Fruit fly (Drosophila melanogaster) whole organism, prepupa: ENCODE data around the gene Dip-B.

Experiments used
- CG10631 ChIP-seq: fragments of 200-800 bp; sonication (Bioruptor generic); optimal IDR thresholded peaks from 2 replicates; lab custom pipeline; 2016; ENCODE audit warnings: missing biosample characterization, missing genetic modification characterization
- CG32006 ChIP-seq: fragments of 200-800 bp; sonication (Bioruptor generic); optimal IDR thresholded peaks from 3 replicates; lab custom pipeline; 2017; ENCODE audit warnings: missing biosample characterization, mild to moderate bottlenecking, missing genetic modification characterization
- CG4318 ChIP-seq: fragments of 200-800 bp; sonication (Bioruptor generic); optimal IDR thresholded peaks from 3 replicates; lab custom pipeline; 2017; ENCODE audit warnings: missing biosample characterization, mild to moderate bottlenecking, missing genetic modification characterization
- CG6163 ChIP-seq: fragments of 200-800 bp; sonication (Bioruptor generic); IDR thresholded peaks from 3 replicates; pipeline ENCODE4 v1.3.6; 2022; ENCODE audit warnings: missing biosample characterization, missing genetic modification characterization
- CG7368 ChIP-seq: fragments of 200-800 bp; sonication (Bioruptor generic); optimal IDR thresholded peaks from 3 replicates; lab custom pipeline; 2016; ENCODE audit warnings: missing biosample characterization, missing genetic modification characterization
- CG8319 ChIP-seq: fragments of 200-800 bp; sonication (Bioruptor generic); optimal IDR thresholded peaks from 3 replicates; lab custom pipeline; 2016; ENCODE audit warnings: missing biosample characterization, missing genetic modification characterization
- Eip93F ChIP-seq: fragments of 200-800 bp; sonication (Bioruptor generic); optimal IDR thresholded peaks from 2 replicates; lab custom pipeline; 2016; ENCODE audit warnings: missing biosample characterization, mild to moderate bottlenecking, missing genetic modification characterization
- Ets21C ChIP-seq: fragments of 200-800 bp; sonication (Bioruptor generic); optimal IDR thresholded peaks from 3 replicates; lab custom pipeline; 2016; ENCODE audit warnings: missing biosample characterization, missing genetic modification characterization
- Gug ChIP-seq: fragments of 200-800 bp; sonication (Bioruptor generic); IDR thresholded peaks from 2 replicates; pipeline ENCODE4 v1.3.6; 2022; ENCODE audit warnings: missing biosample characterization, missing genetic modification characterization
- Hr38 ChIP-seq: sonication (Bioruptor generic); optimal IDR thresholded peaks from 2 replicates; lab custom pipeline; 2016; ENCODE audit warnings: missing biosample characterization, missing genetic modification characterization
- Hr4 ChIP-seq: fragments of 200-800 bp; sonication (Bioruptor generic); optimal IDR thresholded peaks from 3 replicates; lab custom pipeline; 2016; ENCODE audit warnings: missing biosample characterization, missing genetic modification characterization
- Sox14 ChIP-seq: fragments of 200-800 bp; sonication (Bioruptor generic); optimal IDR thresholded peaks from 3 replicates; lab custom pipeline; 2016; ENCODE audit warnings: missing biosample characterization, missing genetic modification characterization
- acj6 ChIP-seq: fragments of 200-800 bp; sonication (Bioruptor generic); optimal IDR thresholded peaks from 3 replicates; lab custom pipeline; 2016; ENCODE audit warnings: missing biosample characterization, missing genetic modification characterization
- esn ChIP-seq: fragments of 200-800 bp; sonication (Bioruptor generic); optimal IDR thresholded peaks from 2 replicates; lab custom pipeline; 2016; ENCODE audit warnings: missing biosample characterization, mild to moderate bottlenecking, missing genetic modification characterization, moderate library complexity

DNA sequence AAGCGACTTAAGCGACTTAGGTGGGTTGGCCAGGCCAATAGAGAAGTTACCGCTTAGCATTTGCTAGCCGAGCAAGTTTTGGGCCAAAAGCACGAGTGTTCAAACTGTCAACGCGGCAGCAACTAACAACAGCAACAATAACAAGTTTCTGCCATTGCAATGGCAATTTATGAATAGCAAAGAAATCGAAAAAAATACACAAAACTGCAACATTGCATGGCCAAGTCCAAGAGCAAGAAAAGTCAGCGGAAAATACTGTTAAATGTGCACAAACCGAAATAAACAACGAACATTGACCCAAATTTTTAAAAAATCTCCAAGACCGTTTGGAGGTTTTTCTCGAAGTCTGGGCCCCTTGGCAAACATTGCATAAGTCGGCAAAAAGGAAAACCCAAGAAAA, 28.2 kb downstream of the Dip-B start:
- TF ChIP-seq Hr38: no peak
- TF ChIP-seq CG4318 (GFP tag; lab: Kevin White, UChicago): no peak
- TF ChIP-seq CG10631 (GFP tag; lab: Kevin White, UChicago): no peak
- TF ChIP-seq esn (GFP tag; lab: Kevin White, UChicago): no peak
- TF ChIP-seq CG8319: no peak
- TF ChIP-seq Gug (GFP tag; lab: Robert Waterston, UW): no peak
- TF ChIP-seq CG6163 (GFP tag; lab: Robert Waterston, UW): no peak
- no peak for TF ChIP-seq Sox14 (GFP tag; lab: Kevin White, UChicago)
- no peak for TF ChIP-seq CG32006 (GFP tag; lab: Kevin White, UChicago)
- TF ChIP-seq Eip93F (GFP tag; lab: Kevin White, UChicago): no peak
- no peak for TF ChIP-seq CG7368
- no peak for TF ChIP-seq Ets21C (GFP tag; lab: Kevin White, UChicago)
- TF ChIP-seq Hr4 (GFP tag; lab: Kevin White, UChicago): no peak
- no peak for TF ChIP-seq acj6 (GFP tag; lab: Kevin White, UChicago)
